Worm (Caenorhabditis elegans): ENCODE data around the gene clec-198.

- TF ChIP-seq nhr-28 (tag; optimal IDR thresholded peaks at IDR 0.05) (no peak), nhr-11 (tag; optimal IDR thresholded peaks at IDR 0.05) (no peak)
These were observed 35.1 kb downstream of the clec-198 start, which contains the start of gene C30H6.8 for ce11 chrIV:17382029-17382428.
